Worm (Caenorhabditis elegans) whole organism, early embryonic: Measurements from ENCODE around the gene srh-240.

Experiments
- B0310.2 ChIP-seq: sonication (generic microtip); optimal IDR thresholded peaks from 2 replicates; lab custom pipeline; 2016; ENCODE audit warnings: mild to moderate bottlenecking, missing genetic modification characterization, missing compliant biosample characterization
- F13C5.2 ChIP-seq: sonication (generic microtip); optimal IDR thresholded peaks from 2 replicates; lab custom pipeline; 2017; ENCODE audit warnings: mild to moderate bottlenecking, missing genetic modification characterization, inconsistent platforms, missing compliant biosample characterization
- aly-1 ChIP-seq: sonication (generic microtip); optimal IDR thresholded peaks from 2 replicates; lab custom pipeline; 2016; ENCODE audit warnings: missing genetic modification characterization, missing compliant biosample characterization
- ama-1 ChIP-seq: fragments of 150-350 bp; optimal IDR thresholded peaks from 2 replicates; lab custom pipeline; 2014
- ceh-13 ChIP-seq: fragments of 200-800 bp; sonication (Bioruptor generic); optimal IDR thresholded peaks from 2 replicates; lab custom pipeline; 2018; ENCODE audit warnings: mild to moderate bottlenecking, missing genetic modification characterization, missing compliant biosample characterization
- ets-7 ChIP-seq: sonication (generic microtip); optimal IDR thresholded peaks from 2 replicates; lab custom pipeline; 2016; ENCODE audit warnings: missing genotype, missing genetic modification characterization, missing compliant biosample characterization
- flt-1 ChIP-seq: fragments of 200-800 bp; sonication (Bioruptor generic); IDR thresholded peaks from 2 replicates; pipeline ENCODE4 v1.3.6; 2022; ENCODE audit warnings: missing genetic modification characterization, missing compliant biosample characterization
- pes-1 ChIP-seq: fragments of 200-800 bp; sonication (Bioruptor generic); IDR thresholded peaks from 2 replicates; pipeline ENCODE4 v1.3.6; 2022; ENCODE audit warnings: missing genetic modification reagents, missing genetic modification characterization, missing compliant biosample characterization
- sea-1 ChIP-seq: fragments of 200-800 bp; sonication (Bioruptor generic); conservative IDR thresholded peaks from 2 replicates; pipeline ENCODE4 v1.3.6; 2022; ENCODE audit warnings: missing genetic modification characterization, missing compliant biosample characterization
- tbx-11 ChIP-seq: fragments of 200-800 bp; sonication (Bioruptor generic); IDR thresholded peaks from 2 replicates; pipeline ENCODE4 v1.3.6; 2022; ENCODE audit warnings: missing genetic modification characterization, missing compliant biosample characterization

DNA sequence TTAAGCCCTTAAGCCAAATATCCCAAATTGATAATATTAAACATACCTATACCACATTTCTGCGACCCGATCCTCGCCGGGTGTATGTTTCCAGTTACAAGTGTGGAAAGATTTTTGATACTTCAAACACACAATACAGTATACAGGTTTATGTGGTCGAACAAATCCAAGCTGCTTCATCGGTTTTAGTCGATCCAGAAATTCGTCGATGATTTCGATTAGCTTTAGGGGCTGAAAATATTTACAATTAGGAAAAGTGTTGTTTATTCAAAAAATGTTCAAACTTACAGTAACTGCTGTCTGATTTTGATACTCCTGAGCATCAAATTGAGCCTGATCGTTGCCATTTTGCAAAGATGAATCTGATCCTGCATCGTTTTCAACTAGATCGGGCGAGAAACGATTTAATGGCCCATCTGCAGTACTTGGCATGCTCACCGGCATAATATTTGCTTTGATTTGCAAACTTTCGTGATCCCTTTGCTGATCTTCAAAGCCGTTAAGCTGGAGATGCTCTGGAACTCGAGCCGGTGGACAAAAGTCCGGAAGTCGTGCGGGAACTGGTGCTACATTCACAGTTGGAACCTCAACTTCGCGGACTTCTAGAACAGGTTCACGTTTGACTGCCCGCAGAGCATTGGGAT, 11.3 kb downstream of the srh-240 start:
- TF ChIP-seq F13C5.2 (tag; lab: Kevin White, UChicago), result no peak
- TF ChIP-seq ama-1 (lab: Kevin White, UChicago), result no peak
- TF ChIP-seq flt-1, result no peak
- TF ChIP-seq ceh-13, result no peak
- no peak for TF ChIP-seq aly-1
- no peak for TF ChIP-seq pes-1
- TF ChIP-seq sea-1 (GFP tag; lab: Robert Waterston, UW), result no peak
- TF ChIP-seq B0310.2 (tag; lab: Kevin White, UChicago), result no peak
- no peak for TF ChIP-seq ets-7 (tag; lab: Kevin White, UChicago)
- TF ChIP-seq tbx-11 (GFP tag; lab: Robert Waterston, UW), result no peak
